Worm (Caenorhabditis elegans) whole organism, midembryonic: ENCODE results near the gene C52E4.12.

Experiments
- T22C8.4 ChIP-seq: fragments of 200-800 bp; sonication (Bioruptor generic); IDR thresholded peaks from 2 replicates; pipeline ENCODE4 v1.3.6; 2022; ENCODE audit warnings: missing genetic modification characterization, missing compliant biosample characterization
- cog-1 ChIP-seq: sonication (generic microtip); optimal IDR thresholded peaks from 2 replicates; lab custom pipeline; 2016; ENCODE audit warnings: missing genetic modification characterization, missing compliant biosample characterization
- flt-1 ChIP-seq: fragments of 200-800 bp; sonication (Bioruptor generic); IDR thresholded peaks from 2 replicates; pipeline ENCODE4 v1.3.6; 2022; ENCODE audit warnings: missing genetic modification characterization, missing compliant biosample characterization
- klf-2 ChIP-seq: fragments of 200-800 bp; sonication (Bioruptor generic); conservative IDR thresholded peaks from 2 replicates; pipeline ENCODE4 v1.3.6; 2022; ENCODE audit warnings: missing genetic modification reagents, missing genetic modification characterization, missing compliant biosample characterization
- tab-1 ChIP-seq: fragments of 200-800 bp; sonication (Bioruptor generic); IDR thresholded peaks from 2 replicates; pipeline ENCODE4 v1.3.6; 2022; ENCODE audit warnings: missing genetic modification characterization, missing compliant biosample characterization

DNA sequence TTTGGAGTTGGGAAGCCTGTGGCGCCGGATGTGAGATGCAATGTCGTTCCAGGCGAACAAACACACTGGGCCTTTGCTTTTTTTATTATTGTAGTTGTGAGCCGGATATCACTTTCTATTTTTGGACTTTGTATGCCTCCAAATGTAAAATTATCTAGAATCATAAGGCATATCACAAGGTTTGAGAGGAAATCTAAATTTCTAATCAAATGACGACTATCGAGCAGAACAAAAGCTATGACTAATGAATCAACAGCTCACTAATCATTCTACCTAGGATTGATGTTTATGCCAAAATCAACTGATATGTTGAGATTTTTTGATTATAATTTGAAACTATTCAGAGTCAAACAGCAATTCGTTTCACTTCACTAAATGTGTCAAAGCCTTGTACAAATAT, 41.9 kb downstream of the C52E4.12 start:
- TF ChIP-seq cog-1 (tag; lab: Kevin White, UChicago) (no peak), klf-2 (GFP tag; lab: Robert Waterston, UW) (no peak), tab-1 (no peak), flt-1 (GFP tag; lab: Robert Waterston, UW) (no peak), T22C8.4 (GFP tag; lab: Robert Waterston, UW) (no peak)
